Fruit fly (Drosophila melanogaster) whole organism, wandering third instar larva: Measurements from ENCODE around the gene CG1529.

Experiments
- Abd-B ChIP-seq: fragments of >200 bp; optimal IDR thresholded peaks from 2 replicates; lab custom pipeline; 2017; ENCODE audit warnings: missing biosample characterization, missing genetic modification characterization
- Dif ChIP-seq: fragments of 200-275, 200-300 bp; sonication (Bioruptor generic); optimal IDR thresholded peaks from 2 replicates; lab custom pipeline; 2018; ENCODE audit warnings: missing biosample characterization, missing genetic modification characterization; ENCODE audit not compliant: partially characterized antibody
- HLH106 ChIP-seq: fragments of 200-800 bp; optimal IDR thresholded peaks from 3 replicates; lab custom pipeline; 2019; ENCODE audit warnings: missing biosample characterization, mild to moderate bottlenecking, missing genetic modification characterization, moderate library complexity
- Hnf4 ChIP-seq: fragments of 200-800 bp; sonication (Bioruptor generic); optimal IDR thresholded peaks from 2 replicates; lab custom pipeline; 2016; ENCODE audit warnings: missing biosample characterization, mild to moderate bottlenecking, missing genetic modification characterization
- Hr83 ChIP-seq: fragments of 200-300 bp; sonication (Bioruptor generic); optimal IDR thresholded peaks from 2 replicates; lab custom pipeline; 2016; ENCODE audit warnings: missing biosample characterization, mild to moderate bottlenecking, missing genetic modification characterization, moderate library complexity; ENCODE audit not compliant: poor library complexity, severe bottlenecking
- Jra ChIP-seq: sonication (Bioruptor generic); optimal IDR thresholded peaks from 2 replicates; lab custom pipeline; 2016; ENCODE audit warnings: missing biosample characterization, missing genetic modification characterization
- dl ChIP-seq, 2 experiments: fragments of 175-275, 200-275 bp in 1 of 2; fragments of 200-275 bp in 1 of 2; sonication (Bioruptor generic); optimal IDR thresholded peaks; lab custom pipeline; 2018; ENCODE audit warnings: mild to moderate bottlenecking in 2 of 2, missing biosample characterization in 2 of 2, missing genetic modification characterization in 2 of 2, moderate library complexity in 2 of 2; ENCODE audit not compliant: partially characterized antibody in 2 of 2, insufficient read depth in 1 of 2
- ey ChIP-seq: fragments of 200-800 bp; sonication (Bioruptor generic); optimal IDR thresholded peaks from 2 replicates; lab custom pipeline; 2016; ENCODE audit warnings: missing biosample characterization, missing genetic modification characterization
- jim ChIP-seq: fragments of 175-275, 200-325 bp; sonication (Bioruptor generic); optimal IDR thresholded peaks from 2 replicates; lab custom pipeline; 2016; ENCODE audit warnings: missing biosample characterization, mild to moderate bottlenecking, missing genetic modification characterization
- pan ChIP-seq: fragments of >200 bp; optimal IDR thresholded peaks from 2 replicates; lab custom pipeline; 2017
- rgr ChIP-seq: fragments of 200-800 bp; sonication (Bioruptor generic); optimal IDR thresholded peaks from 3 replicates; lab custom pipeline; 2016; ENCODE audit warnings: missing biosample characterization, mild to moderate bottlenecking, missing genetic modification characterization
- sage ChIP-seq: fragments of 200-800 bp; sonication (Bioruptor generic); optimal IDR thresholded peaks from 2 replicates; lab custom pipeline; 2016; ENCODE audit warnings: missing biosample characterization, mild to moderate bottlenecking, missing genetic modification characterization
- woc ChIP-seq: sonication (Bioruptor generic); optimal IDR thresholded peaks from 2 replicates; lab custom pipeline; 2016; ENCODE audit warnings: missing biosample characterization, mild to moderate bottlenecking, missing genetic modification characterization

dm6 chrX:21040505-21040904 lies 8.8 kb upstream of the CG1529 start, which contains the start of gene CG15449:
- no peak for TF ChIP-seq sage (GFP tag; lab: Kevin White, UChicago)
- TF ChIP-seq rgr = no peak
- no peak for TF ChIP-seq Dif (GFP tag; lab: Kevin White, UChicago)
- no peak for TF ChIP-seq Abd-B (GFP tag; lab: Kevin White, UChicago)
- no peak for TF ChIP-seq woc (GFP tag; lab: Kevin White, UChicago)
- TF ChIP-seq Jra (GFP tag; lab: Kevin White, UChicago) = no peak
- TF ChIP-seq ey (GFP tag; lab: Kevin White, UChicago) = no peak
- TF ChIP-seq jim (GFP tag; lab: Kevin White, UChicago) = no peak
- TF ChIP-seq HLH106 = no peak
- no peak for TF ChIP-seq Hr83
- TF ChIP-seq Hnf4 (GFP tag; lab: Kevin White, UChicago) = no peak
- no peak for TF ChIP-seq dl (GFP tag; optimal IDR thresholded peaks at IDR 0.05; lab: Kevin White, UChicago; ENCODE audit: insufficient read depth in 1 of 2, partially characterized antibody in 2 of 2)
- no peak for TF ChIP-seq pan (lab: Kevin White, UChicago)
